Fruit fly (Drosophila melanogaster): Measurements from ENCODE around the gene Mdh2.

DNA sequence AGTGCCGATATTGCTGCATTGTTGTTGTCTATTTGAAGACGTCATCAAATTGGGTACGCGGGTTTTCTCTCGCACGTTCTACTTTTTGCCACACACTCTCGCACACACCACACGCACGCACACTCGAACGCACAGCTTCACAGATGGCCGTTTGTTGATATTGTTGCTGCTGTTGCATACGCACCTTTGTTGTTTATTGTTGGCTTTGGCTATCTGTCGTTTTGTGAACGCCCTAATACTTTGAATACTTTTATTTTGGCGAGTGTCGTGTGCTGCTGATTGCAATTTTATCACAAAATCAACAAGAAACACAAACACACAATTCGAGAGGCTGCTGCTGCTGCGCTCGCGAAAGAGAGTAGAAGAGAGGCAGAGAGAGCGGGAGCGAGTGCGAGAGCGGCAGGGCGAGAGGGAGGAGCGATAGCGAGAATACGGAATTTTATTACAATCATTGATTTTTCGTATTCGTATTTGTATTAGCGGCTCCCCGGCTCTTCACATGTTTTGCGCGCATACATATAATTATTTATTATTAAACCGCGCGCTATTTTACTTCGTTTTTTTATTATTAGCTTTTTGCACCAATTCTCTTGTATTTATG lies 27.6 kb upstream of the Mdh2 start:
- TF ChIP-seq CG8478 (optimal IDR thresholded peaks at IDR 0.05): no peak
- no peak for TF ChIP-seq CTCF (optimal IDR thresholded peaks at IDR 0.05)

All from S2 (cell line).